Worm (Caenorhabditis elegans) whole organism, young adult: ENCODE results near the gene grl-21.
"Not testable (repeated sequence)": the region's sequence is repeated elsewhere in the genome, so short reads cannot be mapped to it uniquely, and the experiment has no call there.

ENCODE experiments used
- B0019.2 ChIP-seq: fragments of 200-800 bp; sonication (Bioruptor generic); conservative IDR thresholded peaks from 2 replicates; pipeline ENCODE4 v1.3.6; 2022; ENCODE audit warnings: missing genetic modification reagents, missing genetic modification characterization, missing compliant biosample characterization
- D2030.7 ChIP-seq: fragments of 200-800 bp; sonication (Bioruptor generic); IDR thresholded peaks from 2 replicates; pipeline ENCODE4 v1.3.6; 2022; ENCODE audit warnings: missing genetic modification reagents, missing genetic modification characterization, missing compliant biosample characterization
- F23B12.7 ChIP-seq: sonication (generic microtip); optimal IDR thresholded peaks from 2 replicates; lab custom pipeline; 2017; ENCODE audit warnings: missing genetic modification characterization, mild to moderate bottlenecking, missing compliant biosample characterization, antibody characterized with exemption, moderate library complexity; ENCODE audit not compliant: insufficient read depth
- F37B4.10 ChIP-seq: fragments of 200-800 bp; sonication (Bioruptor generic); IDR thresholded peaks from 2 replicates; pipeline ENCODE4 v1.3.6; 2022; ENCODE audit warnings: missing genetic modification characterization, missing compliant biosample characterization
- K11D2.4 ChIP-seq: fragments of 200-800 bp; sonication (Bioruptor generic); IDR thresholded peaks from 2 replicates; pipeline ENCODE4 v1.3.6; 2022; ENCODE audit warnings: missing genetic modification reagents, missing genetic modification characterization, missing compliant biosample characterization
- K12H6.12 ChIP-seq: fragments of 200-800 bp; sonication (Bioruptor generic); optimal IDR thresholded peaks from 2 replicates; lab custom pipeline; 2018; ENCODE audit warnings: mild to moderate bottlenecking, missing genetic modification characterization, missing compliant biosample characterization
- Y53G8AR.9 ChIP-seq: fragments of 200-800 bp; sonication (Bioruptor generic); conservative IDR thresholded peaks from 2 replicates; pipeline ENCODE4 v1.3.6; 2022; ENCODE audit warnings: missing genetic modification reagents, missing genetic modification characterization, missing compliant biosample characterization
- Y56A3A.18 ChIP-seq: fragments of 200-800 bp; sonication (Bioruptor generic); IDR thresholded peaks from 2 replicates; pipeline ENCODE4 v1.3.6; 2022; ENCODE audit warnings: missing genetic modification reagents, missing genetic modification characterization, missing compliant biosample characterization
- Y95B8A.8 ChIP-seq: fragments of 200-800 bp; sonication (Bioruptor generic); IDR thresholded peaks from 2 replicates; pipeline ENCODE4 v1.3.6; 2022; ENCODE audit warnings: missing genetic modification reagents, missing genetic modification characterization, missing compliant biosample characterization
- ZK185.1 ChIP-seq: sonication (generic microtip); optimal IDR thresholded peaks from 2 replicates; lab custom pipeline; 2016; ENCODE audit warnings: mild to moderate bottlenecking, missing genetic modification characterization, missing compliant biosample characterization; ENCODE audit not compliant: poor library complexity, severe bottlenecking
- aptf-2 ChIP-seq: fragments of 200-800 bp; sonication (Bioruptor generic); conservative IDR thresholded peaks from 2 replicates; pipeline ENCODE4 v1.3.6; 2022; ENCODE audit warnings: missing genetic modification reagents, missing genetic modification characterization, missing compliant biosample characterization
- atf-7 ChIP-seq: sonication (generic microtip); optimal IDR thresholded peaks from 2 replicates; lab custom pipeline; 2017; ENCODE audit warnings: mild to moderate bottlenecking, missing genetic modification characterization, missing compliant biosample characterization
- athp-1 ChIP-seq: sonication (generic microtip); optimal IDR thresholded peaks from 2 replicates; lab custom pipeline; 2017; ENCODE audit warnings: mild to moderate bottlenecking, missing genetic modification characterization, missing compliant biosample characterization
- bed-1 ChIP-seq: fragments of 200-800 bp; sonication (Bioruptor generic); IDR thresholded peaks from 2 replicates; pipeline ENCODE4 v1.3.6; 2022; ENCODE audit warnings: missing genetic modification reagents, missing genetic modification characterization, missing compliant biosample characterization
- cebp-1 ChIP-seq, 2 experiments: fragments of 200-800 bp in 1 of 2; sonication (Bioruptor generic) in 1 of 2; sonication (generic microtip) in 1 of 2; IDR thresholded peaks in 1 of 2; optimal IDR thresholded peaks in 1 of 2; 2 replicates each; pipeline versions ENCODE4 v1.3.6 to Lab custom; 2017 to 2022; ENCODE audit warnings: missing compliant biosample characterization in 2 of 2, missing genetic modification characterization in 2 of 2, mild to moderate bottlenecking in 1 of 2, missing genetic modification reagents in 1 of 2, moderate library complexity in 1 of 2
- ceh-27 ChIP-seq: fragments of 200-800 bp; sonication (Bioruptor generic); optimal IDR thresholded peaks from 2 replicates; lab custom pipeline; 2018; ENCODE audit warnings: mild to moderate bottlenecking, missing genetic modification characterization, moderate library complexity, missing compliant biosample characterization
- ceh-58 ChIP-seq: fragments of 200-800 bp; sonication (Bioruptor generic); IDR thresholded peaks from 2 replicates; pipeline ENCODE4 v1.3.6; 2022; ENCODE audit warnings: missing genetic modification characterization, missing compliant biosample characterization
- chd-7 ChIP-seq: sonication (generic microtip); optimal IDR thresholded peaks from 2 replicates; lab custom pipeline; 2016; ENCODE audit warnings: mild to moderate bottlenecking, missing genetic modification characterization, moderate library complexity, missing compliant biosample characterization
- die-1 ChIP-seq: sonication (generic microtip); optimal IDR thresholded peaks from 2 replicates; lab custom pipeline; 2016; ENCODE audit warnings: missing genotype, mild to moderate bottlenecking, missing genetic modification characterization, missing compliant biosample characterization
- dox-1 ChIP-seq: fragments of 200-800 bp; sonication (Bioruptor generic); IDR thresholded peaks from 2 replicates; pipeline ENCODE4 v1.3.6; 2022; ENCODE audit warnings: missing genetic modification reagents, missing genetic modification characterization, missing compliant biosample characterization
- dpl-1 ChIP-seq: fragments of 150-350 bp; optimal IDR thresholded peaks from 2 replicates; lab custom pipeline; 2014; ENCODE audit warnings: missing biosample characterization, missing genetic modification reagents, missing genetic modification characterization
- efl-1 ChIP-seq: fragments of 150-350 bp; optimal IDR thresholded peaks from 2 replicates; lab custom pipeline; 2014; ENCODE audit warnings: missing biosample characterization, missing genetic modification reagents, missing genetic modification characterization
- egl-18 ChIP-seq: fragments of 200-800 bp; sonication (Bioruptor generic); IDR thresholded peaks from 2 replicates; pipeline ENCODE4 v1.3.6; 2022; ENCODE audit warnings: missing genetic modification reagents, missing genetic modification characterization, missing compliant biosample characterization
- egl-44 ChIP-seq: fragments of 200-800 bp; sonication (Bioruptor generic); IDR thresholded peaks from 2 replicates; pipeline ENCODE4 v1.3.6; 2022; ENCODE audit warnings: missing genetic modification reagents, missing genetic modification characterization, missing compliant biosample characterization
- ekl-4 ChIP-seq: fragments of 200-800 bp; sonication (Bioruptor generic); IDR thresholded peaks from 2 replicates; pipeline ENCODE4 v1.3.6; 2022; ENCODE audit warnings: missing genetic modification reagents, missing genetic modification characterization, missing compliant biosample characterization
- gei-17 ChIP-seq: fragments of 200-800 bp; sonication (Bioruptor generic); optimal IDR thresholded peaks from 2 replicates; lab custom pipeline; 2018; ENCODE audit warnings: mild to moderate bottlenecking, missing genetic modification characterization, missing compliant biosample characterization
- hmg-20 ChIP-seq: fragments of 200-800 bp; sonication (Bioruptor generic); IDR thresholded peaks from 2 replicates; pipeline ENCODE4 v1.3.6; 2022; ENCODE audit warnings: missing genetic modification reagents, missing genetic modification characterization, missing compliant biosample characterization
- hsf-1 ChIP-seq: fragments of 200-800 bp; sonication (Bioruptor generic); IDR thresholded peaks from 2 replicates; pipeline ENCODE4 v1.3.6; 2022; ENCODE audit warnings: missing genetic modification reagents, missing genetic modification characterization, missing compliant biosample characterization
- lin-26 ChIP-seq: fragments of 200-800 bp; sonication (Bioruptor generic); IDR thresholded peaks from 2 replicates; pipeline ENCODE4 v1.3.6; 2022; ENCODE audit warnings: missing genetic modification reagents, missing genetic modification characterization, missing compliant biosample characterization
- mes-4 ChIP-seq: sonication (generic microtip); optimal IDR thresholded peaks from 2 replicates; lab custom pipeline; 2016; ENCODE audit warnings: missing genotype, missing genetic modification characterization, missing compliant biosample characterization
- nfya-2 ChIP-seq: fragments of 200-800 bp; sonication (Bioruptor generic); IDR thresholded peaks from 2 replicates; pipeline ENCODE4 v1.3.6; 2022; ENCODE audit warnings: missing genetic modification reagents, missing genetic modification characterization, missing compliant biosample characterization
- nfyb-1 ChIP-seq: fragments of 200-800 bp; sonication (Bioruptor generic); IDR thresholded peaks from 2 replicates; pipeline ENCODE4 v1.3.6; 2022; ENCODE audit warnings: missing genetic modification reagents, missing genetic modification characterization, missing compliant biosample characterization
- nhr-120 ChIP-seq: fragments of 200-800 bp; sonication (Bioruptor generic); IDR thresholded peaks from 2 replicates; pipeline ENCODE4 v1.3.6; 2022; ENCODE audit warnings: missing genetic modification characterization, missing compliant biosample characterization
- pha-4 ChIP-seq: fragments of 150-350 bp; sonication (generic microtip); optimal IDR thresholded peaks from 2 replicates; lab custom pipeline; 2014; ENCODE audit warnings: missing biosample characterization, missing genetic modification reagents, missing genetic modification characterization
- repo-1 ChIP-seq: sonication (generic microtip); optimal IDR thresholded peaks from 2 replicates; lab custom pipeline; 2017; ENCODE audit warnings: mild to moderate bottlenecking, missing genetic modification characterization, missing compliant biosample characterization
- rpc-1 ChIP-seq, 2 experiments: fragments of 150-350 bp in 1 of 2; sonication (generic microtip) in 1 of 2; optimal IDR thresholded peaks; 2 replicates each; lab custom pipeline; 2014 to 2018; ENCODE audit warnings: missing biosample characterization in 1 of 2, missing genetic modification characterization in 1 of 2, missing genetic modification reagents in 1 of 2, missing genotype in 1 of 2
- snpc-1.1 ChIP-seq: sonication (generic microtip); optimal IDR thresholded peaks from 2 replicates; lab custom pipeline; 2017; ENCODE audit warnings: missing genetic modification characterization, mild to moderate bottlenecking, missing compliant biosample characterization, antibody characterized with exemption, moderate library complexity, missing genotype, missing genetic modification reagents; ENCODE audit not compliant: insufficient read depth
- snpc-1.3 ChIP-seq: sonication (generic microtip); optimal IDR thresholded peaks from 2 replicates; lab custom pipeline; 2017; ENCODE audit warnings: missing genetic modification characterization, mild to moderate bottlenecking, missing compliant biosample characterization, antibody characterized with exemption, moderate library complexity, missing genotype, missing genetic modification reagents; ENCODE audit not compliant: insufficient read depth
- snpc-3.4 ChIP-seq: sonication (generic microtip); optimal IDR thresholded peaks from 2 replicates; lab custom pipeline; 2017; ENCODE audit warnings: missing genetic modification characterization, mild to moderate bottlenecking, missing compliant biosample characterization, antibody characterized with exemption, moderate library complexity, missing genotype, missing genetic modification reagents
- tbp1 ChIP-seq: fragments of 200-800 bp; sonication (Bioruptor generic); optimal IDR thresholded peaks from 2 replicates; lab custom pipeline; 2018; ENCODE audit warnings: mild to moderate bottlenecking, missing genetic modification characterization, missing compliant biosample characterization
- unc-62 ChIP-seq: fragments of 150-350 bp; optimal IDR thresholded peaks from 2 replicates; lab custom pipeline; 2014; ENCODE audit warnings: missing biosample characterization, missing genetic modification reagents, missing genetic modification characterization
- zfh-2 ChIP-seq: fragments of 200-800 bp; sonication (Bioruptor generic); conservative IDR thresholded peaks from 2 replicates; pipeline ENCODE4 v1.3.6; 2022; ENCODE audit warnings: missing genetic modification reagents, missing genetic modification characterization, missing compliant biosample characterization

Gene grl-21

DNA sequence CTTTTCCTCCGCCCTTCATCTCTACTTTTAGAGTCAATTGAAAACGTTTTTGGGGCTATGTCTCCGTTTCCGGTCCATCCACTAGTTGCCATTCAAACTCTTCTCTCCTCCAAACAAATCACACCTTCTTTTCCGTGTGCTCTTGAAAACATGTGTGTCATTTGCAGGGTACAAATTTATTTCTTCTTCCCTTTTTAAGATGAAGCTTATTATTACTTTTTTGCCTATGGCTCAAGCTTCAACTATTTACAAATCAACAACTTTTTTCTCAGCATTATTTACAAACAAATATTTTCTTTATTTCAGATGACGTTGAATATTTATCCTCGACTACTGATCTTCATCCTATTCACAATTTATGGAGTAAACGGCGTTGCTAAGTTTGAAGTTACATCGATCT, 7.2 kb downstream of the grl-21 start, which contains the start of gene T25B9.3:
Gene T25B9.3, plus strand, starts transcription at position 301 of the 400 bp plus-strand sequence.
- TF ChIP-seq dox-1 (GFP tag; lab: Robert Waterston, UW) (no peak), ZK185.1 (tag; lab: Kevin White, UChicago) (no peak), K11D2.4 (GFP tag; lab: Robert Waterston, UW) (no peak), Y53G8AR.9 (no peak), repo-1 (tag; lab: Kevin White, UChicago) (no peak), F23B12.7 (tag; lab: Kevin White, UChicago) (no peak), aptf-2 (GFP tag; lab: Robert Waterston, UW) (no peak), bed-1 (GFP tag; lab: Robert Waterston, UW) (no peak), snpc-3.4 (no peak), Y56A3A.18 (GFP tag; lab: Robert Waterston, UW) (no peak), nfya-2 (GFP tag; lab: Robert Waterston, UW) (no peak), efl-1 (GFP tag; lab: Kevin White, UChicago) (no peak), ceh-58 (no peak), hsf-1 (GFP tag; lab: Robert Waterston, UW) (no peak)

- TF ChIP-seq rpc-1 (optimal IDR thresholded peaks at IDR 0.05; lab: Kevin White, UChicago) (no peak), rpc-1 (tag; optimal IDR thresholded peaks at IDR 0.05; lab: Kevin White, UChicago) (no peak), mes-4 (tag; lab: Kevin White, UChicago) (no peak), nhr-120 (GFP tag; lab: Robert Waterston, UW) (no peak), dpl-1 (no peak), zfh-2 (GFP tag; lab: Robert Waterston, UW) (no peak), nfyb-1 (GFP tag; lab: Robert Waterston, UW) (no peak), hmg-20 (GFP tag; lab: Robert Waterston, UW) (no peak), cebp-1 (GFP tag; IDR thresholded peaks at IDR 0.05; lab: Robert Waterston, UW) (no peak), cebp-1 (tag; optimal IDR thresholded peaks at IDR 0.05; lab: Kevin White, UChicago) (no peak)
- TF ChIP-seq, all 124 proteins: peak for 0
Observed at ce11 chrIV:10745332-10745731, 8.1 kb downstream of the grl-21 start.

DNA sequence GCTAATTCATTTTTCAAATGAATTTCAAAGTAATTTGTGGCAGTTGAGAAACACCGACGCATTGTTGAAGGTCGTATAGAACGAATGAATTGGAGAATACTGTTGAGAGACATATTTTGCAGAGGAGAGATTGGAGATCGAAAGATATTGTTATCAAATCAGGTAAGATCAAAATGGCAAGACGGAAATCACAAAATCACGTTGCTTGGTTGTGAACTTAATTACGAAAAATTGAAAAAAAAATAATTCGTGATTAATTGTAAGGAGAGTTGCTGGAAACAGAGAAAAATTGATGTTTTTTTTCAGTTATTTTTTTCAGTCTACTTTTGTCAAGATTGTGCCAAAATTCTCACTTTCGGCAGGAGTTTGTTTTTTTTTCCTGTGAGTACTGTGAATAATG, 12.8 kb downstream of the grl-21 start, which contains the start of gene T25B9.1:
Gene T25B9.1, minus strand, starts transcription at position 101 of the 400 bp plus-strand sequence.
- no peak for TF ChIP-seq B0019.2
- TF ChIP-seq atf-7 (tag; lab: Kevin White, UChicago) = no peak
- no peak for TF ChIP-seq die-1 (tag; lab: Kevin White, UChicago)
- TF ChIP-seq, all 124 proteins: peak for 0

DNA sequence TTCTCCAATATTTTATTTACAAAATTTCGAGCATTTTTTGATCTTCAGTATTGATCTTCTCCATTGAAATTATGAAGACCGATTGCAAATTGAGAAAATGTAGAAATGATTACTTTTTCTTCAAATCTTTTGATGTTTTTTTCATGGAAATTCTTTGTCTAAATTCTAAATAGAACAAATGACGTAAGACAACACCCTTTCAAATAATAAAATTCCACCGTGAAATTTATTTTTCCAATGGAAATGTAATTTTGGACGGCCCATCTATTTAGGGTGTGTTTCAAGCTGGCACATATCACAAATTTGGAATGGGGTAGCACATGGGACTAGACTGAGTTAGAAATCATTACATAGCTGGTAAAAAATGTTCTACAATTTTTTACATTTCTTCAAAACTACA, 14.5 kb downstream of the grl-21 start, which contains the start of gene T25B9.2:
Gene T25B9.2, minus strand, starts transcription at position 101 of the 400 bp plus-strand sequence.
- TF ChIP-seq ekl-4 (GFP tag; lab: Robert Waterston, UW); tbp1 (GFP tag; lab: Kevin White, UChicago); snpc-1.3: not testable (repeated sequence)

- TF ChIP-seq egl-44 (GFP tag; lab: Robert Waterston, UW) (no peak), lin-26 (GFP tag; lab: Robert Waterston, UW) (no peak), chd-7 (tag; lab: Kevin White, UChicago) (no peak), pha-4 (tag; lab: Kevin White, UChicago) (no peak), Y95B8A.8 (GFP tag; lab: Robert Waterston, UW) (no peak), K12H6.12 (no peak), gei-17 (no peak), unc-62 (no peak), athp-1 (tag; lab: Kevin White, UChicago) (no peak), D2030.7 (GFP tag; lab: Robert Waterston, UW) (no peak), egl-18 (GFP tag; lab: Robert Waterston, UW) (no peak), snpc-1.1 (no peak), ceh-27 (no peak), F37B4.10 (no peak)
Observed at ce11 chrIV:10754685-10755084, 17.4 kb downstream of the grl-21 start, which contains the start of gene T25B9.5. Gene T25B9.5, minus strand, starts transcription at chrIV:10754785.
